Worm (Caenorhabditis elegans): ENCODE data around the gene M02A10.1.

DNA sequence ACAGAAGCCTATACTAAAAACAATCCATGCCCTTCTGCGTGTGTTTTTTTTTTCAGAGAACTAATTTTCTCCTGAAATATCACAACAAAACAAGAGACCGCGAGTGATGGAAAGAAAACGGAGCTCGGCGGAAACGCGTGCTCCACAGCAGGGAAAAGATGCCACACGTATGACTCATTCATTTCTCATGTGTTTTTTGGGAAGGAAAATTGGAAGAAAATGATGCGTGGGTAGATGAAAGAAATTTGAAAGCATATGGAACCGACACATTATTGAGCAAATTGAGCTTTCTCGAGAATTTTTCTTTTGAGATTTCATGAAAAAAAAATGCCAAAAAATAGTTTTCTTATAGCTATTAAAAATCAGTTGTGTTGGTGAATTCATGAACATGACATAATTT is 19.7 kb downstream of the M02A10.1 start:
- no peak for TF ChIP-seq flt-1 (GFP tag; IDR thresholded peaks at IDR 0.05)
- TF ChIP-seq ztf-23 (GFP tag; IDR thresholded peaks at IDR 0.05) = no peak
- TF ChIP-seq T22C8.4 (GFP tag; IDR thresholded peaks at IDR 0.05) = no peak
